Worm (Caenorhabditis elegans) whole organism, L3 larva: ENCODE data around the gene srw-112.

Experiments used
- aly-2 ChIP-seq: fragments of 150-350 bp; optimal IDR thresholded peaks from 2 replicates; lab custom pipeline; 2014; ENCODE audit warnings: missing biosample characterization, missing genetic modification characterization
- ama-1 ChIP-seq: fragments of 150-350 bp; optimal IDR thresholded peaks from 2 replicates; lab custom pipeline; 2018
- daf-12 ChIP-seq: fragments of 150-350 bp; optimal IDR thresholded peaks from 2 replicates; lab custom pipeline; 2014; ENCODE audit warnings: missing biosample characterization, missing genetic modification reagents, missing genetic modification characterization
- elt-2 ChIP-seq: sonication (generic microtip); optimal IDR thresholded peaks from 2 replicates; lab custom pipeline; 2016; ENCODE audit warnings: missing genetic modification reagents, mild to moderate bottlenecking, missing genetic modification characterization, missing compliant biosample characterization
- nhr-237 ChIP-seq: fragments of 150-350 bp; optimal IDR thresholded peaks from 2 replicates; lab custom pipeline; 2014; ENCODE audit warnings: missing biosample characterization, missing genetic modification characterization

DNA sequence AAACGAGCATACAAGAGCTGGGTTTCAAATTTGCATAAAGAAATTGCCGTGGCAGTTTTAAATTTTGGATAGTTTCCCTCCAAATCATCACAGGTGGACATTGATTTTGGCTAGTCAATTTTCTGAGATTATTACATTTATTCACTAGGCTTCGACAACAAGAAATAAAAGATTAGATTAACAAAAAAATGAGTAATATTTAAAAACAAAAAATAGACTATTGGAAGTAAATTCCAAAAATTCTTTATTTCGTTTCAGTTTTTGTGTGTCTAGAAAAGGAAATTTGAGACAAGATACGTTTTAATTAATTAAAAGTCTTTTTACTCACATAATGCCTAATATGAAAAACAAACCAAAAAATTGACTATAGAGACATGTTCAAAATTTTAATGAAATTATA lies 47.7 kb downstream of the srw-112 start, which contains the start of gene srw-142:
- no peak for TF ChIP-seq aly-2 (tag; lab: Kevin White, UChicago)
- TF ChIP-seq nhr-237 (tag; lab: Kevin White, UChicago), result no peak
- TF ChIP-seq elt-2 (tag; lab: Kevin White, UChicago), result no peak
- no peak for TF ChIP-seq daf-12 (tag; lab: Kevin White, UChicago)
- no peak for TF ChIP-seq ama-1 (lab: Kevin White, UChicago)
